Fruit fly (Drosophila melanogaster): ENCODE measurements around the gene Usp47.

Usp47 gene

dm6 chr3L:5779476-5780401 is 27.0 kb downstream of the Usp47 start, which contains the start of the genes Myt1, PGRP-LD and Pmi (continued):
- TF ChIP-seq Stat92E (GFP tag; optimal IDR thresholded peaks at IDR 0.05) (no peak), Trl (optimal IDR thresholded peaks at IDR 0.05) (no peak), Trl (GFP tag; optimal IDR thresholded peaks at IDR 0.05) (no peak), fru (optimal IDR thresholded peaks at IDR 0.05) (no peak), CG8944 (GFP tag; optimal IDR thresholded peaks at IDR 0.05) (no peak), CG1647 (GFP tag; optimal IDR thresholded peaks at IDR 0.05) (no peak), CG34422 (GFP tag; IDR thresholded peaks at IDR 0.05) (peak; percentile 33; the same call in 1 of the 3 replicates), sens-2 (GFP tag; IDR thresholded peaks at IDR 0.05) (no peak), klu (GFP tag; IDR thresholded peaks at IDR 0.05) (no peak), ato (GFP tag; IDR thresholded peaks at IDR 0.05; ENCODE audit: partially characterized antibody) (no peak), abd-A (tag; optimal IDR thresholded peaks at IDR 0.05) (no peak), otp (GFP tag; IDR thresholded peaks at IDR 0.05) (no peak), CG1529 (GFP tag; optimal IDR thresholded peaks at IDR 0.05) (no peak), CG3995 (GFP tag; optimal IDR thresholded peaks at IDR 0.05) (no peak), ap (GFP tag; IDR thresholded peaks at IDR 0.05) (no peak), CG3065 (GFP tag; optimal IDR thresholded peaks at IDR 0.05) (no peak), phol (tag; optimal IDR thresholded peaks at IDR 0.05) (no peak), CoRest (tag; optimal IDR thresholded peaks at IDR 0.05) (peak; percentile 10), wor (GFP tag; IDR thresholded peaks at IDR 0.05) (no peak), Mes4 (GFP tag; optimal IDR thresholded peaks at IDR 0.05) (no peak), GATAe (GFP tag; conservative IDR thresholded peaks at IDR 0.05) (no peak), fd102C (GFP tag; optimal IDR thresholded peaks at IDR 0.05) (no peak), crp (GFP tag; optimal IDR thresholded peaks at IDR 0.05) (no peak), CG8478 (optimal IDR thresholded peaks at IDR 0.05) (no peak), jing (GFP tag; optimal IDR thresholded peaks at IDR 0.05) (no peak), gsb-n (tag; optimal IDR thresholded peaks at IDR 0.05) (no peak), rib (GFP tag; IDR thresholded peaks at IDR 0.05) (no peak), Sin3A (optimal IDR thresholded peaks at IDR 0.05) (peak; percentile 55), prd (optimal IDR thresholded peaks at IDR 0.05) (no peak), prd (GFP tag; IDR thresholded peaks at IDR 0.05) (no peak), Taf1 (GFP tag; IDR thresholded peaks at IDR 0.05) (no peak), wdn (GFP tag; IDR thresholded peaks at IDR 0.05) (no peak), ci (GFP tag; IDR thresholded peaks at IDR 0.05) (no peak), Lpt (GFP tag; optimal IDR thresholded peaks at IDR 0.05) (no peak), fu2 (GFP tag; optimal IDR thresholded peaks at IDR 0.05) (no peak), Hr3 (GFP tag; optimal IDR thresholded peaks at IDR 0.05) (no peak), Chrac-16 (GFP tag; optimal IDR thresholded peaks at IDR 0.05) (no peak), sob (GFP tag; IDR thresholded peaks at IDR 0.05) (no peak), Lhr (GFP tag; optimal IDR thresholded peaks at IDR 0.05) (peak; percentile 11), CG30403 (GFP tag; optimal IDR thresholded peaks at IDR 0.05) (peak; percentile 13), CG9932 (GFP tag; IDR thresholded peaks at IDR 0.05) (no peak), CG11696 (GFP tag; IDR thresholded peaks at IDR 0.05) (no peak), Hey (tag; optimal IDR thresholded peaks at IDR 0.05) (no peak), Bdp1 (GFP tag; optimal IDR thresholded peaks at IDR 0.05) (no peak), CG15479 (GFP tag; optimal IDR thresholded peaks at IDR 0.05) (no peak), CG34376 (GFP tag; optimal IDR thresholded peaks at IDR 0.05) (no peak), CG13287 (GFP tag; IDR thresholded peaks at IDR 0.05; ENCODE audit: partially characterized antibody) (peak; percentile 16; the same call in 1 of the 2 replicates), disco-r (GFP tag; optimal IDR thresholded peaks at IDR 0.05) (no peak), CG14441 (GFP tag; IDR thresholded peaks at IDR 0.05) (no peak), vnd (GFP tag; IDR thresholded peaks at IDR 0.05; ENCODE audit: partially characterized antibody) (no peak), CG12769 (tag; optimal IDR thresholded peaks at IDR 0.05) (no peak), Lim3 (GFP tag; IDR thresholded peaks at IDR 0.05) (no peak)

All from whole organism, embryonic.